Worm (Caenorhabditis elegans) whole organism, mixed stage, embryonic: ENCODE measurements around the gene sulp-5.

Experiments
- M03D4.4 ChIP-seq: sonication (generic microtip); optimal IDR thresholded peaks from 2 replicates; lab custom pipeline; 2017; ENCODE audit warnings: mild to moderate bottlenecking, missing genetic modification characterization, missing compliant biosample characterization
- ces-1 ChIP-seq: fragments of 150-350 bp; optimal IDR thresholded peaks from 2 replicates; lab custom pipeline; 2014; ENCODE audit warnings: missing biosample characterization, missing genetic modification reagents, missing genetic modification characterization
- flh-1 ChIP-seq: fragments of 200-800 bp; sonication (Bioruptor generic); optimal IDR thresholded peaks from 2 replicates; lab custom pipeline; 2018; ENCODE audit warnings: mild to moderate bottlenecking, missing genetic modification characterization, moderate library complexity, missing compliant biosample characterization
- ham-2 ChIP-seq: fragments of 200-800 bp; sonication (Bioruptor generic); optimal IDR thresholded peaks from 2 replicates; lab custom pipeline; 2018; ENCODE audit warnings: mild to moderate bottlenecking, missing genetic modification characterization, missing compliant biosample characterization
- lsy-2 ChIP-seq: fragments of 150-350 bp; optimal IDR thresholded peaks from 2 replicates; lab custom pipeline; 2014; ENCODE audit warnings: missing biosample characterization, missing genetic modification characterization
- mep-1 ChIP-seq: fragments of 150-350 bp; optimal IDR thresholded peaks from 2 replicates; lab custom pipeline; 2017; ENCODE audit warnings: missing biosample characterization, missing genetic modification reagents, missing genetic modification characterization, inconsistent platforms
- nhr-237 ChIP-seq: fragments of 150-350 bp; optimal IDR thresholded peaks from 2 replicates; lab custom pipeline; 2014; ENCODE audit warnings: missing biosample characterization, missing genetic modification characterization
- nhr-76 ChIP-seq: sonication (generic microtip); optimal IDR thresholded peaks from 2 replicates; lab custom pipeline; 2017; ENCODE audit warnings: missing biosample characterization, missing genetic modification characterization
- pha-4 ChIP-seq: fragments of 150-350 bp; optimal IDR thresholded peaks from 2 replicates; lab custom pipeline; 2018; ENCODE audit warnings: missing biosample characterization, missing genetic modification reagents, missing genetic modification characterization
- snpc-4 ChIP-seq: fragments of 150-350 bp; optimal IDR thresholded peaks from 2 replicates; lab custom pipeline; 2014; ENCODE audit warnings: missing biosample characterization, missing genetic modification characterization
- ztf-11 ChIP-seq: fragments of 150-350 bp; optimal IDR thresholded peaks from 2 replicates; lab custom pipeline; 2014; ENCODE audit warnings: missing biosample characterization, missing genetic modification characterization

ce11 chrV:11889115-11889935 is 9.5 kb downstream of the sulp-5 start:
- no peak for TF ChIP-seq snpc-4 (tag; lab: Kevin White, UChicago)
- TF ChIP-seq mep-1 (tag; lab: Kevin White, UChicago): no peak
- no peak for TF ChIP-seq pha-4 (tag; lab: Kevin White, UChicago)
- TF ChIP-seq ztf-11 (tag; lab: Kevin White, UChicago): no peak
- TF ChIP-seq lsy-2 (tag; lab: Kevin White, UChicago): no peak
- TF ChIP-seq nhr-76 (tag; lab: Kevin White, UChicago): no peak
- no peak for TF ChIP-seq ham-2
- TF ChIP-seq flh-1: no peak
- no peak for TF ChIP-seq M03D4.4 (tag; lab: Kevin White, UChicago)
- TF ChIP-seq ces-1: no peak
- TF ChIP-seq nhr-237 (tag; lab: Kevin White, UChicago): no peak
